Worm (Caenorhabditis elegans): ENCODE data around the gene ZC317.2.

Gene ZC317.2

DNA sequence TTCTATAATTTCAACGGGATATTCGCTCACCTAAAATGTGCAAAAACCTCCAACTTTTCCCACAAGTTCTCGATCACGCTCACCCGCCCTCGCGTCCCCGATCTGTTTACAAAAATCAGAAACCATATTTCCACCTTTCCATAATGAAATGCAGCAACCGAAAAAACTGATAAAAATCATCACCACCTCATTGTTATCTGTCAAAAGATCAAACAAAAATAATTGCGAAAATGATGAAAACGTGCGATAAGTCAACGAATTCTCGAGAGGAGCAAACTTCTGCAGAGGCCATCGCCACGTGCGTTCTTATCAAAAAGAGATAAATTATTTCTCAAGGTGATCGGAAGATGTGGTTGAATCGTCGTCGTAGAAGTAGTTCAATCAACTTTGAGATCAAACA lies 34.9 kb upstream of the ZC317.2 start (continued):
- TF ChIP-seq dpl-1 (GFP tag; optimal IDR thresholded peaks at IDR 0.05) (no peak), mxl-2 (GFP tag; conservative IDR thresholded peaks at IDR 0.05) (no peak), Y5F2A.4 (GFP tag; optimal IDR thresholded peaks at IDR 0.05) (no peak), ama-1 (optimal IDR thresholded peaks at IDR 0.05) (no peak), ztf-11 (tag; optimal IDR thresholded peaks at IDR 0.05) (no peak), php-3 (GFP tag; IDR thresholded peaks at IDR 0.05) (0 out of 2 replicates have a peak, but pooled peaks have one; percentile 16), daf-8 (GFP tag; IDR thresholded peaks at IDR 0.05) (no peak), duxl-1 (tag; optimal IDR thresholded peaks at IDR 0.05; ENCODE audit: poor library complexity) (no peak), arid-1 (GFP tag; conservative IDR thresholded peaks at IDR 0.05) (no peak), ceh-44 (GFP tag; IDR thresholded peaks at IDR 0.05) (no peak), ZK337.2 (GFP tag; IDR thresholded peaks at IDR 0.05) (no peak), lin-38 (GFP tag; IDR thresholded peaks at IDR 0.05) (no peak), spr-3 (GFP tag; optimal IDR thresholded peaks at IDR 0.05) (no peak), fkh-10 (GFP tag; optimal IDR thresholded peaks at IDR 0.05) (no peak), lin-1 (GFP tag; IDR thresholded peaks at IDR 0.05) (no peak), Y75B8A.6 (GFP tag; IDR thresholded peaks at IDR 0.05) (no peak), ZK546.5 (tag; optimal IDR thresholded peaks at IDR 0.05) (no peak), nhr-111 (GFP tag; optimal IDR thresholded peaks at IDR 0.05) (no peak), F37D6.2 (tag; optimal IDR thresholded peaks at IDR 0.05) (no peak), ceh-32 (tag; optimal IDR thresholded peaks at IDR 0.05; ENCODE audit: poor library complexity) (no peak), lin-15B (tag; optimal IDR thresholded peaks at IDR 0.05) (no peak), nhr-77 (tag; optimal IDR thresholded peaks at IDR 0.05) (peak; percentile 32), ctbp-1 (GFP tag; IDR thresholded peaks at IDR 0.05) (no peak), F10B5.3 (tag; optimal IDR thresholded peaks at IDR 0.05) (no peak), vab-7 (GFP tag; IDR thresholded peaks at IDR 0.05) (no peak), F49E8.2 (tag; optimal IDR thresholded peaks at IDR 0.05; ENCODE audit: borderline replicate concordance) (no peak), ceh-62 (tag; optimal IDR thresholded peaks at IDR 0.05) (no peak), dmd-6 (GFP tag; IDR thresholded peaks at IDR 0.05) (peak; percentile 95), F26F4.8 (GFP tag; conservative IDR thresholded peaks at IDR 0.05) (no peak), dmd-9 (GFP tag; IDR thresholded peaks at IDR 0.05) (no peak), hlh-30 (tag; optimal IDR thresholded peaks at IDR 0.05; ENCODE audit: insufficient read depth) (peak; percentile 75), F44E2.7 (GFP tag; IDR thresholded peaks at IDR 0.05) (no peak), tra-1 (GFP tag; IDR thresholded peaks at IDR 0.05) (peak; percentile 85), sdz-12 (GFP tag; optimal IDR thresholded peaks at IDR 0.05) (no peak), ceh-28 (tag; optimal IDR thresholded peaks at IDR 0.05) (no peak), attf-4 (tag; optimal IDR thresholded peaks at IDR 0.05) (no peak), unc-39 (tag; optimal IDR thresholded peaks at IDR 0.05) (no peak), nhr-11 (tag; optimal IDR thresholded peaks at IDR 0.05) (no peak), nhr-48 (tag; optimal IDR thresholded peaks at IDR 0.05) (peak; percentile 39), daf-19 (GFP tag; conservative IDR thresholded peaks at IDR 0.05) (no peak), fos-1 (tag; optimal IDR thresholded peaks at IDR 0.05) (no peak), nhr-28 (tag; optimal IDR thresholded peaks at IDR 0.05) (peak; percentile 88), rbr-2 (tag; optimal IDR thresholded peaks at IDR 0.05) (no peak), T20F7.1 (GFP tag; optimal IDR thresholded peaks at IDR 0.05) (no peak), nhr-237 (tag; optimal IDR thresholded peaks at IDR 0.05) (no peak), zfp-2 (tag; optimal IDR thresholded peaks at IDR 0.05) (no peak), hif-1 (tag; optimal IDR thresholded peaks at IDR 0.05) (no peak), nhr-6 (tag; optimal IDR thresholded peaks at IDR 0.05) (no peak), madf-5 (GFP tag; IDR thresholded peaks at IDR 0.05) (no peak), Y48G9A.11 (GFP tag; IDR thresholded peaks at IDR 0.05) (no peak), nhr-25 (tag; optimal IDR thresholded peaks at IDR 0.05; ENCODE audit: borderline replicate concordance, insufficient read depth) (peak; percentile 80), pqm-1 (tag; optimal IDR thresholded peaks at IDR 0.05) (peak; percentile 67)

All from whole organism, L4 larva.